Fruit fly (Drosophila melanogaster) whole organism, embryonic: ENCODE measurements around the gene Cyp313a1.

ENCODE experiments used
- CG10274 ChIP-seq: fragments of 200-800 bp; sonication (Bioruptor generic); optimal IDR thresholded peaks from 3 replicates; lab custom pipeline; 2017; ENCODE audit warnings: missing biosample characterization, mild to moderate bottlenecking, missing genetic modification characterization
- CG10543 ChIP-seq: fragments of 200-800 bp; sonication (Bioruptor generic); optimal IDR thresholded peaks from 3 replicates; lab custom pipeline; 2017; ENCODE audit warnings: missing biosample characterization, mild to moderate bottlenecking, missing genetic modification characterization, moderate library complexity
- CG10654 ChIP-seq: fragments of 200-800 bp; sonication (Bioruptor generic); optimal IDR thresholded peaks from 2 replicates; lab custom pipeline; 2016; ENCODE audit warnings: missing biosample characterization, missing genetic modification characterization
- CG10979 ChIP-seq: fragments of 200-800 bp; sonication (Bioruptor generic); optimal IDR thresholded peaks from 2 replicates; lab custom pipeline; 2018; ENCODE audit warnings: missing biosample characterization, mild to moderate bottlenecking, missing genetic modification characterization, moderate library complexity
- CG12104 ChIP-seq: fragments of 200-800 bp; sonication (Bioruptor generic); optimal IDR thresholded peaks from 3 replicates; lab custom pipeline; 2016; ENCODE audit warnings: missing biosample characterization, missing genetic modification characterization
- CG12391 ChIP-seq: fragments of 200-800 bp; sonication (Bioruptor generic); optimal IDR thresholded peaks from 3 replicates; lab custom pipeline; 2018; ENCODE audit warnings: missing biosample characterization, mild to moderate bottlenecking, missing genetic modification characterization, moderate library complexity
- CG15696 ChIP-seq: fragments of 200-800 bp; sonication (Bioruptor generic); optimal IDR thresholded peaks from 2 replicates; lab custom pipeline; 2019; ENCODE audit warnings: missing biosample characterization, mild to moderate bottlenecking, missing genetic modification characterization, moderate library complexity
- CG17186 ChIP-seq: fragments of 200-800 bp; sonication (Bioruptor generic); optimal IDR thresholded peaks from 3 replicates; lab custom pipeline; 2017; ENCODE audit warnings: missing biosample characterization, missing genetic modification reagents, missing genetic modification characterization
- CG17328 ChIP-seq: fragments of 200-800 bp; sonication (Bioruptor generic); IDR thresholded peaks from 2 replicates; pipeline ENCODE4 v1.3.6; 2022; ENCODE audit warnings: missing biosample characterization, missing genetic modification characterization
- CG17359 ChIP-seq: fragments of 200-800 bp; sonication (Bioruptor generic); optimal IDR thresholded peaks from 3 replicates; lab custom pipeline; 2018; ENCODE audit warnings: missing biosample characterization, mild to moderate bottlenecking, missing genetic modification characterization, moderate library complexity
- CG17912 ChIP-seq: fragments of 200-800 bp; sonication (Bioruptor generic); optimal IDR thresholded peaks from 2 replicates; lab custom pipeline; 2018; ENCODE audit warnings: missing biosample characterization, mild to moderate bottlenecking, missing genetic modification characterization
- CG18262 ChIP-seq: fragments of 200-800 bp; optimal IDR thresholded peaks from 3 replicates; lab custom pipeline; 2019; ENCODE audit warnings: missing biosample characterization, mild to moderate bottlenecking, missing genetic modification characterization, moderate library complexity
- CG18476 ChIP-seq: fragments of 200-800 bp; sonication (Bioruptor generic); optimal IDR thresholded peaks from 2 replicates; lab custom pipeline; 2016; ENCODE audit warnings: missing biosample characterization, mild to moderate bottlenecking, missing genetic modification characterization
- CG33557 ChIP-seq: fragments of 200-800 bp; sonication (Bioruptor generic); optimal IDR thresholded peaks from 2 replicates; lab custom pipeline; 2019; ENCODE audit warnings: missing biosample characterization, mild to moderate bottlenecking, missing genetic modification characterization, moderate library complexity
- CG5180 ChIP-seq: fragments of 200-800 bp; sonication (Bioruptor generic); optimal IDR thresholded peaks from 3 replicates; lab custom pipeline; 2017; ENCODE audit warnings: missing biosample characterization, missing genetic modification characterization, mild to moderate bottlenecking, moderate library complexity, missing genetic modification reagents
- CG6791 ChIP-seq: fragments of 200-800 bp; sonication (Bioruptor generic); IDR thresholded peaks from 3 replicates; pipeline ENCODE4 v1.3.6; 2022; ENCODE audit warnings: missing biosample characterization, missing genetic modification characterization; ENCODE audit not compliant: partially characterized antibody
- CG6854 ChIP-seq: fragments of 200-800 bp; sonication (Bioruptor generic); optimal IDR thresholded peaks from 3 replicates; lab custom pipeline; 2017; ENCODE audit warnings: missing biosample characterization, mild to moderate bottlenecking, missing genetic modification characterization
- CG9797 ChIP-seq: fragments of 200-800 bp; sonication (Bioruptor generic); optimal IDR thresholded peaks from 3 replicates; lab custom pipeline; 2018; ENCODE audit warnings: missing biosample characterization, mild to moderate bottlenecking, missing genetic modification characterization
- Dek ChIP-seq: fragments of 200-800 bp; sonication (Bioruptor generic); optimal IDR thresholded peaks from 3 replicates; lab custom pipeline; 2019; ENCODE audit warnings: missing biosample characterization, mild to moderate bottlenecking, missing genetic modification characterization, moderate library complexity
- Hr3 ChIP-seq: fragments of 200-800 bp; sonication (Bioruptor generic); optimal IDR thresholded peaks from 3 replicates; lab custom pipeline; 2016; ENCODE audit warnings: missing biosample characterization, missing genetic modification characterization
- Hr39 ChIP-seq: fragments of >200 bp; optimal IDR thresholded peaks from 2 replicates; lab custom pipeline; 2017
- Jarid2 ChIP-seq: fragments of 200-800 bp; sonication (Bioruptor generic); optimal IDR thresholded peaks from 3 replicates; lab custom pipeline; 2017; ENCODE audit warnings: mild to moderate bottlenecking, missing biosample characterization, missing genetic modification reagents, missing genetic modification characterization
- Lhr ChIP-seq: fragments of 200-800 bp; sonication (Bioruptor generic); optimal IDR thresholded peaks from 3 replicates; lab custom pipeline; 2017; ENCODE audit warnings: mild to moderate bottlenecking, missing biosample characterization, missing genetic modification reagents, missing genetic modification characterization
- Mes4 ChIP-seq: fragments of 200-800 bp; sonication (Bioruptor generic); optimal IDR thresholded peaks from 2 replicates; lab custom pipeline; 2016; ENCODE audit warnings: missing biosample characterization, missing genetic modification characterization
- Neu2 ChIP-seq: fragments of 200-800 bp; sonication (Bioruptor generic); optimal IDR thresholded peaks from 3 replicates; lab custom pipeline; 2016; ENCODE audit warnings: missing biosample characterization, missing genetic modification characterization, borderline replicate concordance
- Nf-YC ChIP-seq: fragments of 200-800 bp; optimal IDR thresholded peaks from 3 replicates; lab custom pipeline; 2019; ENCODE audit warnings: missing biosample characterization, mild to moderate bottlenecking, missing genetic modification characterization, moderate library complexity
- Oli ChIP-seq: fragments of 200-800 bp; sonication (Bioruptor generic); optimal IDR thresholded peaks from 2 replicates; lab custom pipeline; 2018; ENCODE audit warnings: missing biosample characterization, mild to moderate bottlenecking, missing genetic modification characterization, moderate library complexity
- Ptx1 ChIP-seq: fragments of 200-800 bp; sonication (Bioruptor generic); IDR thresholded peaks from 2 replicates; pipeline ENCODE4 v1.3.6; 2022; ENCODE audit warnings: missing biosample characterization, missing genetic modification characterization
- Rx ChIP-seq: fragments of 200-800 bp; sonication (Bioruptor generic); IDR thresholded peaks from 2 replicates; pipeline ENCODE4 v1.3.6; 2022; ENCODE audit warnings: missing biosample characterization, missing genetic modification characterization
- Side ChIP-seq: fragments of 200-800 bp; sonication (Bioruptor generic); optimal IDR thresholded peaks from 2 replicates; lab custom pipeline; 2016; ENCODE audit warnings: missing biosample characterization, missing genetic modification characterization
- Trl ChIP-seq, 3 experiments: fragments of >200 bp in 2 of 3; fragments of 200-800 bp in 1 of 3; sonication (Bioruptor generic) in 1 of 3; optimal IDR thresholded peaks; 2 replicates in 1 of 3; 3 replicates in 2 of 3; lab custom pipeline; 2016 to 2017; ENCODE audit warnings: missing biosample characterization in 1 of 3, missing genetic modification characterization in 1 of 3
- Usf ChIP-seq: fragments of 200-800 bp; sonication (Bioruptor generic); optimal IDR thresholded peaks from 2 replicates; lab custom pipeline; 2017; ENCODE audit warnings: missing genotype, missing biosample characterization, missing genetic modification characterization
- bab2 ChIP-seq: fragments of 200-800 bp; sonication (Bioruptor generic); optimal IDR thresholded peaks from 2 replicates; lab custom pipeline; 2016; ENCODE audit warnings: missing biosample characterization, missing genetic modification characterization
- en ChIP-seq: fragments of 200-800 bp; sonication (Bioruptor generic); optimal IDR thresholded peaks from 2 replicates; lab custom pipeline; 2016; ENCODE audit warnings: missing biosample characterization, missing genetic modification characterization
- eve ChIP-seq, 2 experiments: fragments of >200 bp; optimal IDR thresholded peaks; 2 replicates each; lab custom pipeline; 2017; ENCODE audit warnings: missing biosample characterization in 2 of 2, missing genetic modification characterization in 2 of 2
- ftz-f1 ChIP-seq: fragments of 200-800 bp; sonication (Bioruptor generic); optimal IDR thresholded peaks from 2 replicates; lab custom pipeline; 2016; ENCODE audit warnings: missing biosample characterization, missing genetic modification characterization
- fu2 ChIP-seq: fragments of 200-800 bp; sonication (Bioruptor generic); optimal IDR thresholded peaks from 2 replicates; lab custom pipeline; 2016; ENCODE audit warnings: missing biosample characterization, missing genetic modification characterization
- gcm ChIP-seq: fragments of 200-800 bp; sonication (Bioruptor generic); optimal IDR thresholded peaks from 2 replicates; lab custom pipeline; 2019; ENCODE audit warnings: missing biosample characterization, mild to moderate bottlenecking, missing genetic modification characterization, moderate library complexity
- gt ChIP-seq: fragments of 200-800 bp; sonication (Bioruptor generic); IDR thresholded peaks from 2 replicates; pipeline ENCODE4 v1.3.6; 2022; ENCODE audit warnings: missing biosample characterization, missing genetic modification characterization
- her ChIP-seq: fragments of 200-800 bp; sonication (Bioruptor generic); optimal IDR thresholded peaks from 2 replicates; lab custom pipeline; 2016; ENCODE audit warnings: missing biosample characterization, missing genetic modification characterization
- lola ChIP-seq, 3 experiments: fragments of >200 bp in 2 of 3; fragments of 200-800 bp in 1 of 3; sonication (Bioruptor generic) in 1 of 3; optimal IDR thresholded peaks; 2 replicates each; lab custom pipeline; 2017 to 2019; ENCODE audit warnings: missing biosample characterization in 3 of 3, missing genetic modification characterization in 3 of 3, mild to moderate bottlenecking in 1 of 3, moderate library complexity in 1 of 3
- nom ChIP-seq: fragments of 200-800 bp; sonication (Bioruptor generic); optimal IDR thresholded peaks from 2 replicates; lab custom pipeline; 2017; ENCODE audit warnings: missing biosample characterization, missing genetic modification characterization, mild to moderate bottlenecking, moderate library complexity, missing genetic modification reagents
- pfk ChIP-seq: fragments of 200-800 bp; sonication (Bioruptor generic); optimal IDR thresholded peaks from 2 replicates; lab custom pipeline; 2018; ENCODE audit warnings: missing biosample characterization, mild to moderate bottlenecking, missing genetic modification characterization, moderate library complexity
- pita ChIP-seq: fragments of 200-800 bp; sonication (Bioruptor generic); optimal IDR thresholded peaks from 2 replicates; lab custom pipeline; 2017; ENCODE audit warnings: missing biosample characterization, mild to moderate bottlenecking, missing genetic modification characterization
- psq ChIP-seq: fragments of 200-800 bp; sonication (Bioruptor generic); optimal IDR thresholded peaks from 2 replicates; lab custom pipeline; 2017; ENCODE audit warnings: missing biosample characterization, missing genetic modification characterization
- pzg ChIP-seq: fragments of 200-800 bp; sonication (Bioruptor generic); optimal IDR thresholded peaks from 3 replicates; lab custom pipeline; 2018; ENCODE audit warnings: missing biosample characterization, mild to moderate bottlenecking, missing genetic modification characterization, moderate library complexity
- shn ChIP-seq: fragments of 200-800 bp; sonication (Bioruptor generic); optimal IDR thresholded peaks from 3 replicates; lab custom pipeline; 2016; ENCODE audit warnings: missing biosample characterization, missing genetic modification characterization
- trh ChIP-seq: fragments of 200-800 bp; sonication (Bioruptor generic); optimal IDR thresholded peaks from 2 replicates; lab custom pipeline; 2016; ENCODE audit warnings: missing biosample characterization, missing genetic modification characterization
- yki ChIP-seq: fragments of >200 bp; optimal IDR thresholded peaks from 3 replicates; lab custom pipeline; 2018

The Cyp313a1 gene

DNA sequence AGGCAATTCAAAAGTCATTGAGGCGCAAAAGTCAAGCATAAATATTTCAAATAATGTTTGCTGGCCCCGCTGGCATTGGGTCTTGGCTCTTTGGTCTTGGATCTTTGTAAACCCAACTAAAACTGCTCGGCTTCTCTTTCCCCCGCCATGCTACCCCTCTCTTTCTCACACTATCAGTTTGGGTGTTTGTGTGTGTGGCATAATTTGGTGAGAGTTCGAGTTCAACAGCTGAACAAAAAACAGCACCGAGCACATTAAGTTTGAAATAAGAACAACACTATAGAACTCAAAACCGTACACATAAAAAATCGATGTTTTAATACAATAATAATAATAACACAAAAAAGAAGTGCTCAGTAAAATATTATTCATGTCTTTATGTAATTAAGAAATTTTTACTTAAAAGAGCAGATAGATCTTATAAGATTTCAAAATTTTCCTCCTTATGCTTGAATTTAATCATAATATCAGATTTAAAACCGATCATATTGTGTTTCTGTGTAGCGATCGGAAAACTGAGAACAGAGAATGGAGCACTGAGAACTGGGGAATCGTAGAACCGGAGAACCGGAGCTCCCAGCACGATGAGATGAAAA, 42.3 kb upstream of the Cyp313a1 start (continued):
- TF ChIP-seq CG10274 (GFP tag; lab: Kevin White, UChicago): peak; percentile 14
- TF ChIP-seq Dek: peak; percentile 71
- no peak for TF ChIP-seq CG9797
- no peak for TF ChIP-seq Usf
- TF ChIP-seq Trl (optimal IDR thresholded peaks at IDR 0.05; lab: Kevin White, UChicago): peak; percentile 46 to 65
- no peak for TF ChIP-seq Trl (GFP tag; optimal IDR thresholded peaks at IDR 0.05; lab: Kevin White, UChicago)
- peak in 1 of 3 experiments; percentile 88 for TF ChIP-seq lola (GFP tag; optimal IDR thresholded peaks at IDR 0.05; lab: Kevin White, UChicago)
- TF ChIP-seq Jarid2: peak; percentile 37
- TF ChIP-seq CG17186 (GFP tag; lab: Kevin White, UChicago): no peak
- TF ChIP-seq CG18262: peak; percentile 96
- peak; percentile 58 for TF ChIP-seq CG18476 (GFP tag; lab: Kevin White, UChicago)
- no peak for TF ChIP-seq en (GFP tag; lab: Kevin White, UChicago)
- TF ChIP-seq gt (GFP tag; lab: Robert Waterston, UW): no peak
- TF ChIP-seq Hr3 (GFP tag; lab: Kevin White, UChicago): peak; percentile 80
- peak; percentile 37 for TF ChIP-seq trh (GFP tag; lab: Kevin White, UChicago)
- TF ChIP-seq bab2 (GFP tag; lab: Kevin White, UChicago): no peak
- peak; percentile 76 for TF ChIP-seq CG17328
- peak; percentile 64 for TF ChIP-seq Nf-YC
- TF ChIP-seq CG6854 (GFP tag; lab: Kevin White, UChicago): peak; percentile 50
- TF ChIP-seq eve (GFP tag; optimal IDR thresholded peaks at IDR 0.05; lab: Kevin White, UChicago): peak in 1 of 2 experiments; percentile 77
- TF ChIP-seq CG15696: peak; percentile 86
- TF ChIP-seq pzg: no peak
- no peak for TF ChIP-seq Hr39 (lab: Kevin White, UChicago)
- peak; percentile 51 for TF ChIP-seq CG12104 (GFP tag; lab: Kevin White, UChicago)
- peak; percentile 78 for TF ChIP-seq CG17359
- TF ChIP-seq CG33557 (GFP tag; lab: Kevin White, UChicago): peak; percentile 81
- peak; percentile 10 for TF ChIP-seq Lhr (GFP tag; lab: Kevin White, UChicago)
- no peak for TF ChIP-seq her
- peak; percentile 37 for TF ChIP-seq Side
- TF ChIP-seq yki (lab: Kevin White, UChicago): no peak
- TF ChIP-seq pfk (GFP tag; lab: Kevin White, UChicago): no peak
- TF ChIP-seq Rx: no peak
- peak; percentile 81 for TF ChIP-seq Oli (tag; lab: Kevin White, UChicago)
- TF ChIP-seq CG10543: peak; percentile 41
- peak; percentile 48 for TF ChIP-seq psq (GFP tag; lab: Kevin White, UChicago)
- TF ChIP-seq CG10654 (GFP tag; lab: Kevin White, UChicago): peak; percentile 69
- TF ChIP-seq CG12391 (tag; lab: Kevin White, UChicago): peak; percentile 92
- peak; percentile 85 for TF ChIP-seq gcm
- TF ChIP-seq pita (GFP tag; lab: Kevin White, UChicago): no peak
- TF ChIP-seq CG17912 (GFP tag; lab: Kevin White, UChicago): no peak
- peak; percentile 50 for TF ChIP-seq ftz-f1
- TF ChIP-seq Neu2: no peak
- TF ChIP-seq CG6791 (GFP tag; lab: Robert Waterston, UW): no peak
- TF ChIP-seq CG5180 (GFP tag; lab: Kevin White, UChicago): peak; percentile 60
- peak; percentile 94 for TF ChIP-seq CG10979 (tag; lab: Kevin White, UChicago)
- TF ChIP-seq nom: no peak
- peak; percentile 88 for TF ChIP-seq Ptx1 (GFP tag; lab: Robert Waterston, UW)
- no peak for TF ChIP-seq shn
- TF ChIP-seq fu2 (GFP tag; lab: Kevin White, UChicago): no peak
- peak; percentile 4 for TF ChIP-seq Mes4 (GFP tag; lab: Kevin White, UChicago)
